Fruit fly (Drosophila melanogaster) S2 (cell line): ENCODE measurements around the gene CG13404.

Experiments
- CG8478 ChIP-seq: fragments of >200 bp; optimal IDR thresholded peaks from 2 replicates; lab custom pipeline; 2018
- CTCF ChIP-seq, 2 experiments: fragments of >200 bp; optimal IDR thresholded peaks; 2 replicates each; lab custom pipeline; 2018

DNA sequence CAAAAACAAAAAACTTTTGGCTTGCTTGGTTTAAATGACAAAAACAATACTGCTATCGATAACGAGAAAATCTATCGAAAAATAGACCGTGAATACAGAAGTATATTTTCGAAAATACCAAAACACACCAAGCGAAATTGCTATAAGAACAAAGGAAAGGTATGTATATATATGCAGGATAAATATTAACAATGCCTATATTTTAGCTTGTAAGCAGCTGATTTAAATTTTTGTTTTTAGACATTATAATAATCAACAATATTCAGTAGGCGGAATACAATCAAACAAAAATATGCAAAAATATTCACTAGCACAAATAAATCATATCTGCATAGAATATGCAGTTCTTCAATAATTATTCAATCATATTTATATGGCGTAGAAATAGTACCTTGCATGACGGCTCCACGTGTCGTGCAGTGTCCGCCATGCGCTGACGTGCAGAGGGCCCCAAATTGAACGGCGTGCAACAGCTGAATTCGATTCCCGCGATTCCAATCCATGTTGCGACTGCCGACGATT is 28.1 kb downstream of the CG13404 start, which contains the start of the genes Fbxl4 and Dus2:
- no peak for TF ChIP-seq CG8478 (lab: Kevin White, UChicago)
- no peak for TF ChIP-seq CTCF (optimal IDR thresholded peaks at IDR 0.05; lab: Kevin White, UChicago)
